Fruit fly (Drosophila melanogaster) whole organism, embryonic: ENCODE data around the gene CG12241.

Experiments
- Atf3 ChIP-seq: fragments of 200-800 bp; sonication (Bioruptor generic); optimal IDR thresholded peaks from 3 replicates; lab custom pipeline; 2016; ENCODE audit warnings: missing biosample characterization, missing genetic modification characterization
- CG10274 ChIP-seq: fragments of 200-800 bp; sonication (Bioruptor generic); optimal IDR thresholded peaks from 3 replicates; lab custom pipeline; 2017; ENCODE audit warnings: missing biosample characterization, mild to moderate bottlenecking, missing genetic modification characterization
- CG10366 ChIP-seq: fragments of 200-800 bp; sonication (Bioruptor generic); IDR thresholded peaks from 2 replicates; pipeline ENCODE4 v1.3.6; 2022; ENCODE audit warnings: missing biosample characterization, missing genetic modification characterization
- CG10959 ChIP-seq: fragments of 200-800 bp; sonication (Bioruptor generic); IDR thresholded peaks from 2 replicates; pipeline ENCODE4 v1.3.6; 2022; ENCODE audit warnings: missing biosample characterization, missing genetic modification characterization
- CG12155 ChIP-seq: fragments of 200-800 bp; sonication (Bioruptor generic); optimal IDR thresholded peaks from 3 replicates; lab custom pipeline; 2016; ENCODE audit warnings: missing biosample characterization, missing genetic modification characterization
- CG12769 ChIP-seq: fragments of 200-800 bp; sonication (Bioruptor generic); optimal IDR thresholded peaks from 2 replicates; lab custom pipeline; 2019; ENCODE audit warnings: missing biosample characterization, mild to moderate bottlenecking, missing genetic modification characterization, moderate library complexity
- CG13123 ChIP-seq: fragments of 200-800 bp; sonication (Bioruptor generic); optimal IDR thresholded peaks from 2 replicates; lab custom pipeline; 2016; ENCODE audit warnings: missing biosample characterization, missing genetic modification characterization
- CG1529 ChIP-seq: fragments of 200-800 bp; sonication (Bioruptor generic); optimal IDR thresholded peaks from 3 replicates; lab custom pipeline; 2018; ENCODE audit warnings: missing biosample characterization, missing genetic modification characterization
- CG15696 ChIP-seq: fragments of 200-800 bp; sonication (Bioruptor generic); optimal IDR thresholded peaks from 2 replicates; lab custom pipeline; 2019; ENCODE audit warnings: missing biosample characterization, mild to moderate bottlenecking, missing genetic modification characterization, moderate library complexity
- CG17912 ChIP-seq: fragments of 200-800 bp; sonication (Bioruptor generic); optimal IDR thresholded peaks from 2 replicates; lab custom pipeline; 2018; ENCODE audit warnings: missing biosample characterization, mild to moderate bottlenecking, missing genetic modification characterization
- CG18476 ChIP-seq: fragments of 200-800 bp; sonication (Bioruptor generic); optimal IDR thresholded peaks from 2 replicates; lab custom pipeline; 2016; ENCODE audit warnings: missing biosample characterization, mild to moderate bottlenecking, missing genetic modification characterization
- CG18599 ChIP-seq: fragments of 200-800 bp; sonication (Bioruptor generic); optimal IDR thresholded peaks from 3 replicates; lab custom pipeline; 2017; ENCODE audit warnings: missing biosample characterization, missing genetic modification characterization, mild to moderate bottlenecking, moderate library complexity, missing genetic modification reagents
- CG30020 ChIP-seq: fragments of 200-800 bp; optimal IDR thresholded peaks from 2 replicates; lab custom pipeline; 2019; ENCODE audit warnings: missing biosample characterization, mild to moderate bottlenecking, missing genetic modification characterization, moderate library complexity
- CG3407 ChIP-seq: fragments of 200-800 bp; sonication (Bioruptor generic); optimal IDR thresholded peaks from 2 replicates; lab custom pipeline; 2018; ENCODE audit warnings: missing biosample characterization, mild to moderate bottlenecking, missing genetic modification characterization
- CG3847 ChIP-seq: fragments of 200-800 bp; sonication (Bioruptor generic); IDR thresholded peaks from 2 replicates; pipeline ENCODE4 v1.3.6; 2022; ENCODE audit warnings: missing biosample characterization, missing genetic modification characterization
- CG43689 ChIP-seq: fragments of 200-800 bp; sonication (Bioruptor generic); IDR thresholded peaks from 2 replicates; pipeline ENCODE4 v1.3.6; 2022; ENCODE audit warnings: missing biosample characterization, missing genetic modification characterization
- CG4707 ChIP-seq: fragments of 200-800 bp; sonication (Bioruptor generic); optimal IDR thresholded peaks from 2 replicates; lab custom pipeline; 2018; ENCODE audit warnings: missing biosample characterization, mild to moderate bottlenecking, missing genetic modification characterization, moderate library complexity
- CG7987 ChIP-seq: fragments of 200-800 bp; sonication (Bioruptor generic); optimal IDR thresholded peaks from 2 replicates; lab custom pipeline; 2018; ENCODE audit warnings: missing biosample characterization, mild to moderate bottlenecking, missing genetic modification characterization, moderate library complexity
- CG8089 ChIP-seq: fragments of 200-800 bp; sonication (Bioruptor generic); optimal IDR thresholded peaks from 3 replicates; lab custom pipeline; 2016; ENCODE audit warnings: missing biosample characterization, missing genetic modification characterization
- CG9876 ChIP-seq: fragments of 200-800 bp; sonication (Bioruptor generic); optimal IDR thresholded peaks from 2 replicates; lab custom pipeline; 2016; ENCODE audit warnings: missing biosample characterization, missing genetic modification characterization
- Doc3 ChIP-seq: fragments of 200-800 bp; sonication (Bioruptor generic); IDR thresholded peaks from 3 replicates; pipeline ENCODE4 v1.3.6; 2022; ENCODE audit warnings: missing biosample characterization, missing genetic modification characterization; ENCODE audit not compliant: partially characterized antibody
- Dref ChIP-seq: fragments of 200-800 bp; sonication (Bioruptor generic); IDR thresholded peaks from 2 replicates; pipeline ENCODE4 v1.3.6; 2022; ENCODE audit warnings: missing biosample characterization, missing genetic modification characterization
- H2.0 ChIP-seq: fragments of 200-800 bp; sonication (Bioruptor generic); IDR thresholded peaks from 2 replicates; pipeline ENCODE4 v1.3.6; 2022; ENCODE audit warnings: missing biosample characterization, missing genetic modification characterization
- HLH3B ChIP-seq: fragments of 200-800 bp; sonication (Bioruptor generic); IDR thresholded peaks from 2 replicates; pipeline ENCODE4 v1.3.6; 2022; ENCODE audit warnings: missing biosample characterization, missing genetic modification characterization
- HmgZ ChIP-seq: fragments of 200-800 bp; sonication (Bioruptor generic); optimal IDR thresholded peaks from 2 replicates; lab custom pipeline; 2018; ENCODE audit warnings: missing biosample characterization, mild to moderate bottlenecking, missing genetic modification characterization
- Hmx ChIP-seq: fragments of 200-800 bp; sonication (Bioruptor generic); optimal IDR thresholded peaks from 2 replicates; lab custom pipeline; 2016; ENCODE audit warnings: missing biosample characterization, missing genetic modification characterization
- Lhr ChIP-seq: fragments of 200-800 bp; sonication (Bioruptor generic); optimal IDR thresholded peaks from 3 replicates; lab custom pipeline; 2017; ENCODE audit warnings: mild to moderate bottlenecking, missing biosample characterization, missing genetic modification reagents, missing genetic modification characterization
- Lpt ChIP-seq: fragments of >200 bp; optimal IDR thresholded peaks from 2 replicates; lab custom pipeline; 2018; ENCODE audit warnings: missing biosample characterization, missing genetic modification characterization
- Mes4 ChIP-seq: fragments of 200-800 bp; sonication (Bioruptor generic); optimal IDR thresholded peaks from 2 replicates; lab custom pipeline; 2016; ENCODE audit warnings: missing biosample characterization, missing genetic modification characterization
- NC2α ChIP-seq: fragments of 200-800 bp; sonication (Bioruptor generic); optimal IDR thresholded peaks from 2 replicates; lab custom pipeline; 2016; ENCODE audit warnings: missing biosample characterization, missing genetic modification characterization
- NFAT ChIP-seq: fragments of 200-800 bp; sonication (Bioruptor generic); IDR thresholded peaks from 2 replicates; pipeline ENCODE4 v1.3.6; 2022; ENCODE audit warnings: missing biosample characterization, missing genetic modification characterization
- Rx ChIP-seq: fragments of 200-800 bp; sonication (Bioruptor generic); IDR thresholded peaks from 2 replicates; pipeline ENCODE4 v1.3.6; 2022; ENCODE audit warnings: missing biosample characterization, missing genetic modification characterization
- Sin3A ChIP-seq: fragments of >200 bp; optimal IDR thresholded peaks from 2 replicates; lab custom pipeline; 2018
- TFAM ChIP-seq: fragments of 200-800 bp; sonication (Bioruptor generic); optimal IDR thresholded peaks from 2 replicates; lab custom pipeline; 2017; ENCODE audit warnings: missing biosample characterization, missing genetic modification characterization, inconsistent platforms
- Taf1 ChIP-seq: fragments of 200-800 bp; sonication (Bioruptor generic); IDR thresholded peaks from 2 replicates; pipeline ENCODE4 v1.3.6; 2022; ENCODE audit warnings: missing biosample characterization, missing genetic modification characterization
- cad ChIP-seq: fragments of >200 bp; optimal IDR thresholded peaks from 2 replicates; lab custom pipeline; 2017; ENCODE audit warnings: missing biosample characterization, missing genetic modification characterization
- cg ChIP-seq: fragments of 200-800 bp; sonication (Bioruptor generic); optimal IDR thresholded peaks from 3 replicates; lab custom pipeline; 2019; ENCODE audit warnings: missing biosample characterization, mild to moderate bottlenecking, missing genetic modification characterization, moderate library complexity
- chm ChIP-seq: fragments of 200-800 bp; sonication (Bioruptor generic); IDR thresholded peaks from 2 replicates; pipeline ENCODE4 v1.3.6; 2022; ENCODE audit warnings: missing biosample characterization, missing genetic modification characterization
- crc ChIP-seq: fragments of 200-800 bp; sonication (Bioruptor generic); optimal IDR thresholded peaks from 2 replicates; lab custom pipeline; 2016; ENCODE audit warnings: missing biosample characterization, missing genetic modification characterization
- eyg ChIP-seq: fragments of 200-800 bp; sonication (Bioruptor generic); optimal IDR thresholded peaks from 3 replicates; lab custom pipeline; 2016; ENCODE audit warnings: missing biosample characterization, missing genetic modification characterization
- inv ChIP-seq: fragments of 200-800 bp; sonication (Bioruptor generic); IDR thresholded peaks from 2 replicates; pipeline ENCODE4 v1.3.6; 2022; ENCODE audit warnings: missing biosample characterization, missing genetic modification characterization; ENCODE audit not compliant: partially characterized antibody
- lola ChIP-seq, 3 experiments: fragments of >200 bp in 2 of 3; fragments of 200-800 bp in 1 of 3; sonication (Bioruptor generic) in 1 of 3; optimal IDR thresholded peaks; 2 replicates each; lab custom pipeline; 2017 to 2019; ENCODE audit warnings: missing biosample characterization in 3 of 3, missing genetic modification characterization in 3 of 3, mild to moderate bottlenecking in 1 of 3, moderate library complexity in 1 of 3
- mirr ChIP-seq: fragments of 200-800 bp; sonication (Bioruptor generic); optimal IDR thresholded peaks from 3 replicates; lab custom pipeline; 2018; ENCODE audit warnings: missing biosample characterization, mild to moderate bottlenecking, missing genetic modification characterization
- pita ChIP-seq: fragments of 200-800 bp; sonication (Bioruptor generic); optimal IDR thresholded peaks from 2 replicates; lab custom pipeline; 2017; ENCODE audit warnings: missing biosample characterization, mild to moderate bottlenecking, missing genetic modification characterization
- sd ChIP-seq: fragments of 200-800 bp; sonication (Bioruptor generic); optimal IDR thresholded peaks from 3 replicates; lab custom pipeline; 2018; ENCODE audit warnings: missing biosample characterization, mild to moderate bottlenecking, missing genetic modification characterization, moderate library complexity
- tio ChIP-seq: fragments of 200-800 bp; sonication (Bioruptor generic); optimal IDR thresholded peaks from 2 replicates; lab custom pipeline; 2017; ENCODE audit warnings: missing biosample characterization, missing genetic modification characterization, inconsistent platforms
- tna ChIP-seq: fragments of 200-800 bp; sonication (Bioruptor generic); IDR thresholded peaks from 2 replicates; pipeline ENCODE4 v1.3.6; 2022; ENCODE audit warnings: missing biosample characterization, missing genetic modification characterization; ENCODE audit not compliant: partially characterized antibody
- vnd ChIP-seq: fragments of 200-800 bp; sonication (Bioruptor generic); IDR thresholded peaks from 3 replicates; pipeline ENCODE4 v1.3.6; 2022; ENCODE audit warnings: missing biosample characterization, missing genetic modification characterization; ENCODE audit not compliant: partially characterized antibody
- zen2 ChIP-seq: fragments of 200-800 bp; sonication (Bioruptor generic); IDR thresholded peaks from 3 replicates; pipeline ENCODE4 v1.3.6; 2022; ENCODE audit warnings: missing biosample characterization, missing genetic modification characterization; ENCODE audit not compliant: partially characterized antibody
- zfh2 ChIP-seq: fragments of 200-800 bp; sonication (Bioruptor generic); optimal IDR thresholded peaks from 2 replicates; lab custom pipeline; 2016; ENCODE audit warnings: missing biosample characterization, missing genetic modification characterization

The CG12241 gene

dm6 chr3R:15229329-15229876 is 10.3 kb downstream of the CG12241 start, which contains the start of the genes Art3 and mRpS10 (continued):
- 0 out of 2 replicates have a peak, but pooled peaks have one; percentile 10 for TF ChIP-seq tna
- peak; percentile 100 for TF ChIP-seq chm (GFP tag; lab: Robert Waterston, UW)
- TF ChIP-seq Rx (GFP tag; lab: Robert Waterston, UW): peak; percentile 100
- TF ChIP-seq Sin3A (lab: Kevin White, UChicago): peak; percentile 20
- peak; percentile 100 for TF ChIP-seq H2.0 (GFP tag; lab: Robert Waterston, UW)
- TF ChIP-seq Mes4 (GFP tag; lab: Kevin White, UChicago): peak; percentile 100
- TF ChIP-seq CG15696 (tag; lab: Kevin White, UChicago): peak; percentile 100
- TF ChIP-seq NFAT (GFP tag; lab: Robert Waterston, UW): peak; percentile 100
- TF ChIP-seq CG8089 (GFP tag; lab: Kevin White, UChicago): peak; percentile 100
- no peak for TF ChIP-seq vnd (GFP tag; lab: Robert Waterston, UW)
- TF ChIP-seq TFAM: peak; percentile 97
- TF ChIP-seq CG10366 (GFP tag; lab: Robert Waterston, UW): peak; percentile 100
- TF ChIP-seq crc: peak; percentile 99
- peak; percentile 95 for TF ChIP-seq CG30020 (tag; lab: Kevin White, UChicago)
- peak; percentile 100 for TF ChIP-seq CG3847
- peak; percentile 99 for TF ChIP-seq CG9876 (GFP tag; lab: Kevin White, UChicago)
- TF ChIP-seq CG7987 (GFP tag; lab: Kevin White, UChicago): peak; percentile 99
- TF ChIP-seq cad (GFP tag; lab: Kevin White, UChicago): no peak
- peak; percentile 100 for TF ChIP-seq CG10959
- peak; percentile 99 for TF ChIP-seq NC2α (GFP tag; lab: Kevin White, UChicago)
- TF ChIP-seq CG13123 (GFP tag; lab: Kevin White, UChicago): peak; percentile 100
- TF ChIP-seq CG3407 (GFP tag; lab: Kevin White, UChicago): peak; percentile 99
- peak; percentile 100 for TF ChIP-seq HmgZ (tag; lab: Kevin White, UChicago)
- peak; percentile 100 for TF ChIP-seq CG18599 (GFP tag; lab: Kevin White, UChicago)
- peak; percentile 100 for TF ChIP-seq CG17912 (GFP tag; lab: Kevin White, UChicago)
- peak; percentile 100 for TF ChIP-seq tio (GFP tag; lab: Kevin White, UChicago)
- peak; percentile 100 for TF ChIP-seq Atf3
- peak; percentile 98 for TF ChIP-seq CG4707
- peak in 1 of 3 experiments; percentile 100 for TF ChIP-seq lola (GFP tag; optimal IDR thresholded peaks at IDR 0.05; lab: Kevin White, UChicago)
- TF ChIP-seq HLH3B (GFP tag; lab: Robert Waterston, UW): peak; percentile 100
- TF ChIP-seq Dref (GFP tag; lab: Robert Waterston, UW): peak; percentile 55
- peak; percentile 100 for TF ChIP-seq Taf1 (GFP tag; lab: Robert Waterston, UW)
- peak; percentile 99 for TF ChIP-seq Lhr (GFP tag; lab: Kevin White, UChicago)
- peak; percentile 100 for TF ChIP-seq CG1529
- peak; percentile 7 for TF ChIP-seq cg (GFP tag; lab: Kevin White, UChicago)
- no peak for TF ChIP-seq zen2 (GFP tag; lab: Robert Waterston, UW)
- no peak for TF ChIP-seq Doc3 (GFP tag; lab: Robert Waterston, UW)
- peak; percentile 99 for TF ChIP-seq CG18476 (GFP tag; lab: Kevin White, UChicago)
- TF ChIP-seq CG43689 (GFP tag; lab: Robert Waterston, UW): peak; percentile 99
- no peak for TF ChIP-seq inv (GFP tag; lab: Robert Waterston, UW)
- TF ChIP-seq eyg: peak; percentile 100
- peak; percentile 96 for TF ChIP-seq CG10274 (GFP tag; lab: Kevin White, UChicago)
- TF ChIP-seq CG12155 (GFP tag; lab: Kevin White, UChicago): peak; percentile 99
- peak; percentile 100 for TF ChIP-seq mirr (GFP tag; lab: Kevin White, UChicago)
- TF ChIP-seq CG12769 (tag; lab: Kevin White, UChicago): peak; percentile 100
- no peak for TF ChIP-seq pita (GFP tag; lab: Kevin White, UChicago)
- TF ChIP-seq zfh2 (GFP tag; lab: Kevin White, UChicago): peak; percentile 100
- TF ChIP-seq sd: peak; percentile 99
- no peak for TF ChIP-seq Lpt
- peak; percentile 99 for TF ChIP-seq Hmx (GFP tag; lab: Kevin White, UChicago)
